Worm (Caenorhabditis elegans) whole organism, L1 larva: ENCODE measurements around the gene sra-33.

Experiments
- C34B4.2 ChIP-seq: sonication (generic microtip); optimal IDR thresholded peaks from 2 replicates; lab custom pipeline; 2017; ENCODE audit warnings: mild to moderate bottlenecking, missing genetic modification characterization, missing compliant biosample characterization
- ama-1 ChIP-seq: fragments of 150-350 bp; optimal IDR thresholded peaks from 2 replicates; lab custom pipeline; 2014
- elt-2 ChIP-seq: sonication (generic microtip); optimal IDR thresholded peaks from 2 replicates; lab custom pipeline; 2016; ENCODE audit warnings: missing genetic modification characterization, mild to moderate bottlenecking, inconsistent platforms, missing compliant biosample characterization, missing genetic modification reagents
- ets-5 ChIP-seq: fragments of 200-800 bp; sonication (Bioruptor generic); IDR thresholded peaks from 2 replicates; pipeline ENCODE4 v1.3.6; 2022; ENCODE audit warnings: missing genetic modification characterization, missing compliant biosample characterization
- lin-13 ChIP-seq: fragments of 150-350 bp; optimal IDR thresholded peaks from 2 replicates; lab custom pipeline; 2014; ENCODE audit warnings: missing biosample characterization, missing genetic modification reagents, missing genetic modification characterization
- mab-9 ChIP-seq: fragments of 200-800 bp; sonication (Bioruptor generic); IDR thresholded peaks from 2 replicates; pipeline ENCODE4 v1.3.6; 2022; ENCODE audit warnings: missing genetic modification reagents, missing genetic modification characterization, missing compliant biosample characterization
- pqm-1 ChIP-seq: sonication (generic microtip); optimal IDR thresholded peaks from 3 replicates; lab custom pipeline; 2017; ENCODE audit warnings: missing biosample characterization, missing genetic modification characterization
- skn-1 ChIP-seq: fragments of 150-350 bp; optimal IDR thresholded peaks from 2 replicates; lab custom pipeline; 2014; ENCODE audit warnings: missing biosample characterization, missing genetic modification characterization
- unc-130 ChIP-seq: fragments of 150-350 bp; optimal IDR thresholded peaks from 2 replicates; lab custom pipeline; 2017; ENCODE audit warnings: missing biosample characterization, missing genetic modification characterization, inconsistent platforms
- unc-86 ChIP-seq: sonication (generic microtip); optimal IDR thresholded peaks from 2 replicates; lab custom pipeline; 2016; ENCODE audit warnings: missing genetic modification characterization, missing compliant biosample characterization

- TF ChIP-seq lin-13 (GFP tag; lab: Kevin White, UChicago) = no peak
- TF ChIP-seq pqm-1 = no peak
- no peak for TF ChIP-seq ama-1
- TF ChIP-seq mab-9 (GFP tag; lab: Robert Waterston, UW) = no peak
- no peak for TF ChIP-seq ets-5 (GFP tag; lab: Robert Waterston, UW)
- no peak for TF ChIP-seq unc-86 (tag; lab: Kevin White, UChicago)
- TF ChIP-seq elt-2 = no peak
- no peak for TF ChIP-seq skn-1
- no peak for TF ChIP-seq C34B4.2 (tag; lab: Kevin White, UChicago)
- no peak for TF ChIP-seq unc-130
These were observed at the start of gene sra-33 for ce11 chrII:4537141-4537540.
